Fruit fly (Drosophila melanogaster) whole organism, pupa: ENCODE data around the gene Pvf1.

ENCODE experiments used
- CG10348 ChIP-seq: fragments of 200-800 bp; sonication (Bioruptor generic); IDR thresholded peaks from 2 replicates; pipeline ENCODE4 v1.3.6; 2022; ENCODE audit warnings: missing biosample characterization, missing genetic modification characterization
- CG12605 ChIP-seq: fragments of 200-800 bp; sonication (Bioruptor generic); IDR thresholded peaks from 2 replicates; pipeline ENCODE4 v1.3.6; 2022; ENCODE audit warnings: missing biosample characterization, missing genetic modification characterization
- CG13204 ChIP-seq: fragments of 200-800 bp; sonication (Bioruptor generic); optimal IDR thresholded peaks from 2 replicates; lab custom pipeline; 2018; ENCODE audit warnings: missing biosample characterization, mild to moderate bottlenecking, missing genetic modification characterization, moderate library complexity
- CG14655 ChIP-seq: fragments of 200-800 bp; sonication (Bioruptor generic); optimal IDR thresholded peaks from 3 replicates; lab custom pipeline; 2017; ENCODE audit warnings: mild to moderate bottlenecking, missing biosample characterization, missing genetic modification reagents, missing genetic modification characterization
- CG15710 ChIP-seq: fragments of 200-800 bp; sonication (Bioruptor generic); optimal IDR thresholded peaks from 2 replicates; lab custom pipeline; 2018; ENCODE audit warnings: missing biosample characterization, mild to moderate bottlenecking, missing genetic modification characterization, moderate library complexity
- CG17806 ChIP-seq: fragments of 200-800 bp; sonication (Bioruptor generic); optimal IDR thresholded peaks from 2 replicates; lab custom pipeline; 2018; ENCODE audit warnings: missing biosample characterization, mild to moderate bottlenecking, missing genetic modification characterization, moderate library complexity
- CG32121 ChIP-seq: fragments of 200-800 bp; sonication (Bioruptor generic); IDR thresholded peaks from 2 replicates; pipeline ENCODE4 v1.3.6; 2022; ENCODE audit warnings: missing biosample characterization, missing genetic modification characterization
- CG34367 ChIP-seq: fragments of 200-800 bp; sonication (Bioruptor generic); optimal IDR thresholded peaks from 2 replicates; lab custom pipeline; 2018; ENCODE audit warnings: missing biosample characterization, mild to moderate bottlenecking, missing genetic modification characterization
- CG4496 ChIP-seq: fragments of 200-800 bp; sonication (Bioruptor generic); IDR thresholded peaks from 3 replicates; pipeline ENCODE4 v1.3.6; 2022; ENCODE audit warnings: missing biosample characterization, missing genetic modification characterization
- CG8159 ChIP-seq: fragments of 200-800 bp; sonication (Bioruptor generic); optimal IDR thresholded peaks from 3 replicates; lab custom pipeline; 2018; ENCODE audit warnings: missing biosample characterization, mild to moderate bottlenecking, missing genetic modification characterization, moderate library complexity
- CG8301 ChIP-seq: fragments of 200-800 bp; sonication (Bioruptor generic); optimal IDR thresholded peaks from 2 replicates; lab custom pipeline; 2018; ENCODE audit warnings: missing biosample characterization, mild to moderate bottlenecking, missing genetic modification characterization
- CG9948 ChIP-seq: fragments of 200-800 bp; sonication (Bioruptor generic); optimal IDR thresholded peaks from 2 replicates; lab custom pipeline; 2018; ENCODE audit warnings: missing biosample characterization, mild to moderate bottlenecking, missing genetic modification characterization, moderate library complexity
- D1 ChIP-seq: fragments of 200-800 bp; sonication (Bioruptor generic); optimal IDR thresholded peaks from 2 replicates; lab custom pipeline; 2018; ENCODE audit warnings: missing biosample characterization, mild to moderate bottlenecking, missing genetic modification characterization, moderate library complexity
- EcR ChIP-seq: fragments of 200-800 bp; sonication (Bioruptor generic); optimal IDR thresholded peaks from 3 replicates; lab custom pipeline; 2019; ENCODE audit warnings: missing biosample characterization, missing genetic modification characterization, mild to moderate bottlenecking, moderate library complexity, missing genetic modification reagents
- Ets98B ChIP-seq: fragments of 200-800 bp; sonication (Bioruptor generic); IDR thresholded peaks from 2 replicates; pipeline ENCODE4 v1.3.6; 2022; ENCODE audit warnings: missing biosample characterization, missing genetic modification characterization
- Pif1A ChIP-seq: fragments of 200-800 bp; sonication (Bioruptor generic); optimal IDR thresholded peaks from 3 replicates; lab custom pipeline; 2016; ENCODE audit warnings: missing biosample characterization, missing genetic modification characterization
- Pif1B ChIP-seq: fragments of 200-800 bp; sonication (Bioruptor generic); optimal IDR thresholded peaks from 3 replicates; lab custom pipeline; 2016; ENCODE audit warnings: missing biosample characterization, missing genetic modification characterization
- Snoo ChIP-seq: fragments of 200-800 bp; sonication (Bioruptor generic); optimal IDR thresholded peaks from 3 replicates; lab custom pipeline; 2017; ENCODE audit warnings: missing biosample characterization, mild to moderate bottlenecking, missing genetic modification characterization, inconsistent platforms
- fd96Ca ChIP-seq: fragments of 200-800 bp; sonication (Bioruptor generic); IDR thresholded peaks from 3 replicates; pipeline ENCODE4 v1.3.6; 2022; ENCODE audit warnings: missing biosample characterization, missing genetic modification characterization
- gl ChIP-seq: fragments of 200-800 bp; sonication (Bioruptor generic); optimal IDR thresholded peaks from 2 replicates; lab custom pipeline; 2018; ENCODE audit warnings: missing biosample characterization, mild to moderate bottlenecking, missing genetic modification characterization
- rn ChIP-seq: fragments of 200-800 bp; sonication (Bioruptor generic); IDR thresholded peaks from 2 replicates; pipeline ENCODE4 v1.3.6; 2022; ENCODE audit warnings: missing biosample characterization, missing genetic modification characterization

Pvf1 gene

dm6 chrX:18812111-18812510 is 20.4 kb upstream of the Pvf1 start:
- TF ChIP-seq CG17806 (no peak), CG13204 (GFP tag; lab: Kevin White, UChicago) (no peak), CG12605 (no peak), gl (tag; lab: Kevin White, UChicago) (no peak), Pif1A (GFP tag; lab: Kevin White, UChicago) (no peak), CG10348 (no peak), Ets98B (GFP tag; lab: Robert Waterston, UW) (no peak), CG34367 (tag; lab: Kevin White, UChicago) (no peak), D1 (tag; lab: Kevin White, UChicago) (no peak), Snoo (no peak), Pif1B (GFP tag; lab: Kevin White, UChicago) (no peak), rn (GFP tag; lab: Robert Waterston, UW) (no peak), CG8159 (no peak), EcR (no peak), CG9948 (tag; lab: Kevin White, UChicago) (no peak), CG15710 (tag; lab: Kevin White, UChicago) (no peak), CG14655 (GFP tag; lab: Kevin White, UChicago) (no peak), CG4496 (GFP tag; lab: Robert Waterston, UW) (no peak), fd96Ca (GFP tag; lab: Robert Waterston, UW) (no peak)
- TF ChIP-seq, all 21 proteins: peak for 0

- 0 out of 3 replicates have a peak, but pooled peaks have one; percentile 15 for TF ChIP-seq CG4496 (GFP tag; lab: Robert Waterston, UW)
- TF ChIP-seq Snoo, result no peak
Measured at dm6 chrX:18813049-18813448, 19.4 kb upstream of the Pvf1 start, which contains the start of gene CG42450. TSS of gene CG42450 (plus strand) at chrX:18813297.

dm6 chrX:18814373-18814772 is 18.1 kb upstream of the Pvf1 start:
- TF ChIP-seq CG4496 (GFP tag; lab: Robert Waterston, UW) (0 out of 3 replicates have a peak, but pooled peaks have one; percentile 13), D1 (tag; lab: Kevin White, UChicago) (no peak)

DNA sequence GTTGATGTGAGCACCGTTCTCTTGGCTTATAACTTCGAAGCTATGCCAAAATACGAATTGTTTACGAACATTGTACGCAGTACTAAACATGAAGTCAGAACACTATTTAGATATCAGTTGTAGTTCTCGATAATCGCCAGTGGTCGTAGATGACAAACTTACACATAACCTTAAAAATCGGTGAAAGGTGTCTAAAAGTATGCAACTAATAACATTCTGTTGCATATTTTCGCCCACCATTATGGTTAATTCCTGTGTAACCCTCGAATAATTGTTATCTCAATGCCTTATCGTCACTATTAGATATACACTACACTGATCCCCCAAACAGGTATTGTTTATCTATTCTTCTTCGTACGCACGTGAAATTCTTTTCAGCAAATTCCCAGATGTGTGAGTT is 17.5 kb upstream of the Pvf1 start:
- TF ChIP-seq CG10348 (no peak), CG17806 (no peak), CG34367 (tag; lab: Kevin White, UChicago) (no peak), CG8159 (no peak), CG15710 (tag; lab: Kevin White, UChicago) (no peak)
- TF ChIP-seq, all 21 proteins: peak for 0

dm6 chrX:18830396-18830795 is 2.1 kb upstream of the Pvf1 start, which contains the start of gene CG7101:
TSS of gene CG7101 (plus strand) at chrX:18830591.
- TF ChIP-seq CG10348, result no peak
- TF ChIP-seq gl (tag; lab: Kevin White, UChicago), result no peak
- no peak for TF ChIP-seq D1 (tag; lab: Kevin White, UChicago)
- no peak for TF ChIP-seq Snoo
- no peak for TF ChIP-seq Ets98B (GFP tag; lab: Robert Waterston, UW)
- no peak for TF ChIP-seq EcR
- TF ChIP-seq CG15710 (tag; lab: Kevin White, UChicago), result no peak
- no peak for TF ChIP-seq CG32121
- TF ChIP-seq CG8301, result no peak
- no peak for TF ChIP-seq CG13204 (GFP tag; lab: Kevin White, UChicago)
- no peak for TF ChIP-seq fd96Ca (GFP tag; lab: Robert Waterston, UW)
- TF ChIP-seq CG14655 (GFP tag; lab: Kevin White, UChicago), result no peak

dm6 chrX:18834399-18834798 is 1.9 kb downstream of the Pvf1 start:
- TF ChIP-seq fd96Ca (GFP tag; lab: Robert Waterston, UW) (0 out of 3 replicates have a peak, but pooled peaks have one; percentile 40), CG8301 (no peak), CG4496 (GFP tag; lab: Robert Waterston, UW) (peak; percentile 65; the same call in 2 of the 3 replicates), CG8159 (peak; percentile 70), CG14655 (GFP tag; lab: Kevin White, UChicago) (peak; percentile 23), Pif1A (GFP tag; lab: Kevin White, UChicago) (peak; percentile 65), Pif1B (GFP tag; lab: Kevin White, UChicago) (peak; percentile 47), CG17806 (peak; percentile 60), Ets98B (GFP tag; lab: Robert Waterston, UW) (peak; percentile 41; the same call in 1 of the 2 replicates), CG13204 (GFP tag; lab: Kevin White, UChicago) (no peak), CG15710 (tag; lab: Kevin White, UChicago) (no peak), rn (GFP tag; lab: Robert Waterston, UW) (0 out of 2 replicates have a peak, but pooled peaks have one; percentile 19), CG10348 (no peak), CG32121 (0 out of 2 replicates have a peak, but pooled peaks have one; percentile 15), CG12605 (no peak), EcR (no peak), Snoo (peak; percentile 71)
- TF ChIP-seq, all 21 proteins: peak for 11

DNA sequence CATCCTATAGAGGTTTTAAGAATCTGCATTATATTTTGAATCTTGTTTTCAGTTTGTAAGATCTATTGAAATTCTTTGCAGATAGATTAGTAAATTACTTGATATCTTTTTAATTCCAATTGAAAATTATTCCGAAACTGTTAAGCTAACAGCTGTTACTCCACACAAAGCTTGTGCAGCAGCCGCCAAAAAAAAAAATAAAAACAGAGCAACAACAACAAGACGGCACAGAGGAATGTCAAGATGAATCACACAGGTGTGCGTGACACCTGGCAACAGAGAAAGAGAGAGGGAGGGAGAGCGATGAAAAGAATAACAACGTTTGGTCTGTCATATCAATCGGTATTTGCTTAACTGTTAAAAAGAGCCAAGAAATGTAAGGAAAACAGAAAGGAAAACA is 2.5 kb downstream of the Pvf1 start:
- TF ChIP-seq fd96Ca (GFP tag; lab: Robert Waterston, UW) (no peak), CG32121 (no peak), EcR (no peak), CG17806 (no peak), Ets98B (GFP tag; lab: Robert Waterston, UW) (no peak), rn (GFP tag; lab: Robert Waterston, UW) (no peak), CG8301 (no peak), gl (tag; lab: Kevin White, UChicago) (no peak), CG8159 (no peak), Snoo (no peak), CG15710 (tag; lab: Kevin White, UChicago) (no peak), CG12605 (no peak), Pif1A (GFP tag; lab: Kevin White, UChicago) (no peak)
